In the genomic region with DNA sequence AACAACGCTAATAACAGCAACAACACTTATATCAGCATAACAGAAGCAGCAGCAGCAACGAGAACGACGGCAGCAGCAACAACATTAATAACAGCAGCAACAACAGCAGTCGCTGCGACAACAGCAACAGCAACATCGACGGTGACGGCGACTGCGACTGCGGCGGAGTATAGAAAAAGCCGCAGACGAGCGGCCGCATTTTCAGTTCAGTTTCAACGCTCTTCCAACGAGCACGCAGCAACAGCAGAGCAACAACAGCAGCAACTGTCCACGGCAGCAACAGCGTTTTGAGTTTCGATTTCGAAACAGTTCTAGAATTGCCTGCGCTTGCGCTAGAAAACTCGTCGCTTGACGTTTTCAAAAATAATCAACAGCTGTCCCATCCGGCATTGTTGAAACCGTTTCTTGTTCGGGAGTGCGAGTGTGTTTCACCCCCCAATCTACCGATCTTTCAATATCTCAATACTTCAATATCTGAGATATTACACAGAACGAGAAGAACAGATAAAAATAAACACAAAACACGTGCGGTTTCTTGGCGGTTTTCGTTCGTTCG, we compare ENCODE assay signal across 1 fruit fly cellular context.
A peak's percentile ranks its signal among the peaks of the same experiment; 100 is the strongest.
TF ChIP-seq lines count a peak whose summit lies in the region.

A gene (plus strand): TSS at position 199 of the 556 bp plus-strand sequence.

TF ChIP-seq in whole organism, embryonic, 481 proteins besides CTCF, POLR2A, EP300 and RAD21 (continued from another document and continues in another):
- TF ChIP-seq Hand (GFP tag; optimal IDR thresholded peaks at IDR 0.05; lab: Kevin White, UChicago) (no peak), D (optimal IDR thresholded peaks at IDR 0.05; lab: Kevin White, UChicago) (peak; percentile 58), D (GFP tag; optimal IDR thresholded peaks at IDR 0.05; lab: Kevin White, UChicago) (no peak), Camta (GFP tag; optimal IDR thresholded peaks at IDR 0.05; lab: Kevin White, UChicago) (no peak), kni (GFP tag; optimal IDR thresholded peaks at IDR 0.05; lab: Kevin White, UChicago) (peak; percentile 42), CG14014 (GFP tag; IDR thresholded peaks at IDR 0.05; lab: Robert Waterston, UW) (peak; percentile 56), zfh1 (GFP tag; IDR thresholded peaks at IDR 0.05; lab: Robert Waterston, UW) (peak; percentile 50; the same call in 1 of the 3 replicates), CG6765 (GFP tag; optimal IDR thresholded peaks at IDR 0.05; lab: Kevin White, UChicago) (no peak), ken (GFP tag; IDR thresholded peaks at IDR 0.05; lab: Robert Waterston, UW) (no peak), CG16779 (GFP tag; IDR thresholded peaks at IDR 0.05; lab: Robert Waterston, UW) (peak; percentile 67; the same call in 1 of the 2 replicates), sima (GFP tag; optimal IDR thresholded peaks at IDR 0.05; lab: Kevin White, UChicago) (no peak), CG2712 (tag; optimal IDR thresholded peaks at IDR 0.05; lab: Kevin White, UChicago) (peak; percentile 58), disco-r (GFP tag; optimal IDR thresholded peaks at IDR 0.05; lab: Kevin White, UChicago) (no peak), gce (GFP tag; IDR thresholded peaks at IDR 0.05; lab: Robert Waterston, UW) (0 out of 3 replicates have a peak, but pooled peaks have one; percentile 57), CG10274 (GFP tag; optimal IDR thresholded peaks at IDR 0.05; lab: Kevin White, UChicago) (no peak), CG6791 (GFP tag; IDR thresholded peaks at IDR 0.05; lab: Robert Waterston, UW; ENCODE audit: partially characterized antibody) (peak; percentile 48; the same call in 2 of the 3 replicates), CG33557 (GFP tag; optimal IDR thresholded peaks at IDR 0.05; lab: Kevin White, UChicago) (peak; percentile 20), Fer1 (GFP tag; optimal IDR thresholded peaks at IDR 0.05; lab: Kevin White, UChicago) (peak; percentile 63), Doc3 (GFP tag; IDR thresholded peaks at IDR 0.05; lab: Robert Waterston, UW; ENCODE audit: partially characterized antibody) (no peak), CG31365 (tag; optimal IDR thresholded peaks at IDR 0.05; lab: Kevin White, UChicago) (peak; percentile 6), dm (GFP tag; optimal IDR thresholded peaks at IDR 0.05; lab: Kevin White, UChicago) (peak; percentile 71), HLHmδ (GFP tag; optimal IDR thresholded peaks at IDR 0.05; lab: Kevin White, UChicago) (peak; percentile 58), CG3065 (GFP tag; optimal IDR thresholded peaks at IDR 0.05; lab: Kevin White, UChicago) (no peak), CG30020 (tag; optimal IDR thresholded peaks at IDR 0.05; lab: Kevin White, UChicago) (no peak), CG3847 (GFP tag; IDR thresholded peaks at IDR 0.05; lab: Robert Waterston, UW) (no peak), Chrac-16 (GFP tag; optimal IDR thresholded peaks at IDR 0.05; lab: Kevin White, UChicago) (no peak), Fer3 (tag; optimal IDR thresholded peaks at IDR 0.05; lab: Kevin White, UChicago) (no peak), Hsf (GFP tag; optimal IDR thresholded peaks at IDR 0.05; lab: Kevin White, UChicago) (peak; percentile 14), GATAe (GFP tag; conservative IDR thresholded peaks at IDR 0.05; lab: Robert Waterston, UW) (no peak), CG2889 (GFP tag; IDR thresholded peaks at IDR 0.05; lab: Robert Waterston, UW) (no peak), CG12236 (GFP tag; optimal IDR thresholded peaks at IDR 0.05; lab: Kevin White, UChicago) (peak; percentile 28), nau (GFP tag; optimal IDR thresholded peaks at IDR 0.05; lab: Kevin White, UChicago) (peak; percentile 81), sens (GFP tag; lab: Kevin White, UChicago) (peak; percentile 82), chinmo (GFP tag; IDR thresholded peaks at IDR 0.05; lab: Robert Waterston, UW; ENCODE audit: partially characterized antibody) (peak; percentile 98), trem (tag; optimal IDR thresholded peaks at IDR 0.05; lab: Kevin White, UChicago) (peak; percentile 18), lab (GFP tag; optimal IDR thresholded peaks at IDR 0.05; lab: Kevin White, UChicago) (peak; percentile 64), CG17186 (GFP tag; optimal IDR thresholded peaks at IDR 0.05; lab: Kevin White, UChicago) (no peak), CG9876 (GFP tag; optimal IDR thresholded peaks at IDR 0.05; lab: Kevin White, UChicago) (no peak), nmo (GFP tag; optimal IDR thresholded peaks at IDR 0.05; lab: Kevin White, UChicago) (peak; percentile 29), CG8089 (GFP tag; optimal IDR thresholded peaks at IDR 0.05; lab: Kevin White, UChicago) (no peak), Dll (GFP tag; IDR thresholded peaks at IDR 0.05; lab: Robert Waterston, UW; ENCODE audit: partially characterized antibody) (0 out of 4 replicates have a peak, but pooled peaks have one; percentile 32), CG12942 (GFP tag; optimal IDR thresholded peaks at IDR 0.05; lab: Kevin White, UChicago) (no peak), odd (GFP tag; optimal IDR thresholded peaks at IDR 0.05; lab: Kevin White, UChicago) (peak; percentile 83), CG4730 (GFP tag; IDR thresholded peaks at IDR 0.05; lab: Robert Waterston, UW) (no peak), ci (GFP tag; IDR thresholded peaks at IDR 0.05; lab: Robert Waterston, UW) (peak; percentile 86), CG15269 (tag; optimal IDR thresholded peaks at IDR 0.05; lab: Kevin White, UChicago) (peak; percentile 13), zf30C (GFP tag; optimal IDR thresholded peaks at IDR 0.05; lab: Kevin White, UChicago) (no peak), Xrp1 (GFP tag; IDR thresholded peaks at IDR 0.05; lab: Robert Waterston, UW) (peak; percentile 44; the same call in 1 of the 2 replicates), chn (GFP tag; optimal IDR thresholded peaks at IDR 0.05; lab: Kevin White, UChicago) (peak; percentile 27), CG34376 (GFP tag; optimal IDR thresholded peaks at IDR 0.05; lab: Kevin White, UChicago) (peak; percentile 30), CG6689 (GFP tag; IDR thresholded peaks at IDR 0.05; lab: Robert Waterston, UW) (no peak), hth (optimal IDR thresholded peaks at IDR 0.05; lab: Kevin White, UChicago) (no peak), CHES-1-like (GFP tag; optimal IDR thresholded peaks at IDR 0.05; lab: Kevin White, UChicago) (peak; percentile 17), CG15514 (GFP tag; optimal IDR thresholded peaks at IDR 0.05; lab: Kevin White, UChicago) (peak; percentile 34), CG12104 (GFP tag; optimal IDR thresholded peaks at IDR 0.05; lab: Kevin White, UChicago) (no peak), CG12155 (GFP tag; optimal IDR thresholded peaks at IDR 0.05; lab: Kevin White, UChicago) (peak; percentile 76), prd (optimal IDR thresholded peaks at IDR 0.05; lab: Kevin White, UChicago) (no peak), prd (GFP tag; IDR thresholded peaks at IDR 0.05; lab: Robert Waterston, UW) (0 out of 3 replicates have a peak, but pooled peaks have one; percentile 22), zen2 (GFP tag; IDR thresholded peaks at IDR 0.05; lab: Robert Waterston, UW; ENCODE audit: partially characterized antibody) (no peak; the same call in 2 of the 3 replicates), Ada2b (GFP tag; IDR thresholded peaks at IDR 0.05; lab: Robert Waterston, UW) (no peak), CG11085 (GFP tag; IDR thresholded peaks at IDR 0.05; lab: Robert Waterston, UW) (no peak), pb (GFP tag; optimal IDR thresholded peaks at IDR 0.05; lab: Kevin White, UChicago) (peak; percentile 50), Dad (GFP tag; optimal IDR thresholded peaks at IDR 0.05; lab: Kevin White, UChicago) (peak; percentile 10), CG9437 (GFP tag; optimal IDR thresholded peaks at IDR 0.05; lab: Kevin White, UChicago) (no peak), shn (GFP tag; optimal IDR thresholded peaks at IDR 0.05; lab: Kevin White, UChicago) (peak; percentile 34), cad (GFP tag; optimal IDR thresholded peaks at IDR 0.05; lab: Kevin White, UChicago) (no peak), sqz (GFP tag; optimal IDR thresholded peaks at IDR 0.05; lab: Kevin White, UChicago) (no peak), CG3163 (GFP tag; optimal IDR thresholded peaks at IDR 0.05; lab: Kevin White, UChicago) (peak; percentile 55), CG42726 (GFP tag; IDR thresholded peaks at IDR 0.05; lab: Robert Waterston, UW; ENCODE audit: partially characterized antibody) (peak; percentile 72), CG13894 (tag; optimal IDR thresholded peaks at IDR 0.05; lab: Kevin White, UChicago) (peak; percentile 66), da (GFP tag; optimal IDR thresholded peaks at IDR 0.05; lab: Kevin White, UChicago) (peak; percentile 14), en (GFP tag; optimal IDR thresholded peaks at IDR 0.05; lab: Kevin White, UChicago) (no peak), Usf (GFP tag; optimal IDR thresholded peaks at IDR 0.05; lab: Kevin White, UChicago) (no peak), CG17359 (tag; optimal IDR thresholded peaks at IDR 0.05; lab: Kevin White, UChicago) (no peak), ems (GFP tag; optimal IDR thresholded peaks at IDR 0.05; lab: Kevin White, UChicago) (peak; percentile 4), tll (GFP tag; optimal IDR thresholded peaks at IDR 0.05; lab: Kevin White, UChicago) (no peak), peb (GFP tag; IDR thresholded peaks at IDR 0.05; lab: Robert Waterston, UW) (no peak), crol (GFP tag; IDR thresholded peaks at IDR 0.05; lab: Robert Waterston, UW) (peak; percentile 40; the same call in 1 of the 2 replicates), CG2678 (tag; optimal IDR thresholded peaks at IDR 0.05; lab: Kevin White, UChicago) (peak; percentile 35), CG7271 (tag; optimal IDR thresholded peaks at IDR 0.05; lab: Kevin White, UChicago) (peak; percentile 49), Ssrp (tag; optimal IDR thresholded peaks at IDR 0.05; lab: Kevin White, UChicago) (no peak), Nf-YA (GFP tag; IDR thresholded peaks at IDR 0.05; lab: Robert Waterston, UW) (0 out of 2 replicates have a peak, but pooled peaks have one; percentile 23), Mad (GFP tag; optimal IDR thresholded peaks at IDR 0.05; lab: Kevin White, UChicago) (peak; percentile 18), kay (GFP tag; optimal IDR thresholded peaks at IDR 0.05; lab: Kevin White, UChicago) (no peak), knrl (GFP tag; IDR thresholded peaks at IDR 0.05; lab: Robert Waterston, UW; ENCODE audit: partially characterized antibody) (no peak), CG11695 (GFP tag; IDR thresholded peaks at IDR 0.05; lab: Robert Waterston, UW) (0 out of 3 replicates have a peak, but pooled peaks have one; percentile 9), CG8924 (tag; optimal IDR thresholded peaks at IDR 0.05; lab: Kevin White, UChicago) (peak; percentile 77), Trl (optimal IDR thresholded peaks at IDR 0.05; lab: Kevin White, UChicago) (peak in 1 of 2 experiments; percentile 27), Trl (GFP tag; optimal IDR thresholded peaks at IDR 0.05; lab: Kevin White, UChicago) (peak; percentile 25), CG11247 (GFP tag; IDR thresholded peaks at IDR 0.05; lab: Robert Waterston, UW) (no peak), CG8388 (GFP tag; optimal IDR thresholded peaks at IDR 0.05; lab: Kevin White, UChicago) (peak; percentile 3), oc (tag; optimal IDR thresholded peaks at IDR 0.05; lab: Kevin White, UChicago) (no peak), HHEX (GFP tag; optimal IDR thresholded peaks at IDR 0.05; lab: Kevin White, UChicago) (peak; percentile 8), CG7745 (tag; optimal IDR thresholded peaks at IDR 0.05; lab: Kevin White, UChicago) (peak; percentile 14), Drgx (GFP tag; IDR thresholded peaks at IDR 0.05; lab: Robert Waterston, UW) (no peak), pzg (GFP tag; optimal IDR thresholded peaks at IDR 0.05; lab: Kevin White, UChicago) (no peak), dmrt99B (tag; optimal IDR thresholded peaks at IDR 0.05; lab: Kevin White, UChicago) (peak; percentile 25), sc (optimal IDR thresholded peaks at IDR 0.05; lab: Kevin White, UChicago) (no peak), sc (GFP tag; optimal IDR thresholded peaks at IDR 0.05; lab: Kevin White, UChicago) (no peak), ara (GFP tag; IDR thresholded peaks at IDR 0.05; lab: Robert Waterston, UW) (0 out of 2 replicates have a peak, but pooled peaks have one; percentile 16), CG13296 (GFP tag; optimal IDR thresholded peaks at IDR 0.05; lab: Kevin White, UChicago) (peak; percentile 47), CG30403 (GFP tag; optimal IDR thresholded peaks at IDR 0.05; lab: Kevin White, UChicago) (no peak), nerfin-2 (GFP tag; IDR thresholded peaks at IDR 0.05; lab: Robert Waterston, UW; ENCODE audit: partially characterized antibody) (peak; percentile 21; the same call in 1 of the 2 replicates), ase (GFP tag; IDR thresholded peaks at IDR 0.05; lab: Robert Waterston, UW) (no peak), CG10543 (GFP tag; optimal IDR thresholded peaks at IDR 0.05; lab: Kevin White, UChicago) (peak; percentile 70), CG1792 (GFP tag; optimal IDR thresholded peaks at IDR 0.05; lab: Kevin White, UChicago) (no peak), CG9727 (GFP tag; optimal IDR thresholded peaks at IDR 0.05; lab: Kevin White, UChicago) (peak; percentile 48), gsb-n (tag; optimal IDR thresholded peaks at IDR 0.05; lab: Kevin White, UChicago) (peak; percentile 39), run (tag; optimal IDR thresholded peaks at IDR 0.05; lab: Kevin White, UChicago) (no peak), sna (GFP tag; IDR thresholded peaks at IDR 0.05; lab: Robert Waterston, UW; ENCODE audit: partially characterized antibody) (peak; percentile 62), CG34422 (GFP tag; IDR thresholded peaks at IDR 0.05; lab: Robert Waterston, UW) (peak; percentile 56; the same call in 1 of the 3 replicates), scrt (GFP tag; optimal IDR thresholded peaks at IDR 0.05; lab: Kevin White, UChicago) (peak; percentile 88), CG2199 (GFP tag; IDR thresholded peaks at IDR 0.05; lab: Robert Waterston, UW) (peak; percentile 92), CG6272 (GFP tag; IDR thresholded peaks at IDR 0.05; lab: Robert Waterston, UW) (no peak), CG17829 (tag; optimal IDR thresholded peaks at IDR 0.05; lab: Kevin White, UChicago) (peak; percentile 68), CG4707 (GFP tag; optimal IDR thresholded peaks at IDR 0.05; lab: Kevin White, UChicago) (no peak), B-H2 (GFP tag; optimal IDR thresholded peaks at IDR 0.05; lab: Kevin White, UChicago) (peak; percentile 25), fd64A (GFP tag; optimal IDR thresholded peaks at IDR 0.05; lab: Kevin White, UChicago) (peak; percentile 57), CG1603 (tag; optimal IDR thresholded peaks at IDR 0.05; lab: Kevin White, UChicago) (peak; percentile 31), CG15479 (GFP tag; optimal IDR thresholded peaks at IDR 0.05; lab: Kevin White, UChicago) (peak; percentile 70), Aef1 (GFP tag; IDR thresholded peaks at IDR 0.05; lab: Robert Waterston, UW) (peak; percentile 80), nom (GFP tag; optimal IDR thresholded peaks at IDR 0.05; lab: Kevin White, UChicago) (peak; percentile 18), danr (GFP tag; IDR thresholded peaks at IDR 0.05; lab: Robert Waterston, UW) (no peak)
